Worm (Caenorhabditis elegans): ENCODE measurements around the gene T08H10.3.

Gene T08H10.3

DNA sequence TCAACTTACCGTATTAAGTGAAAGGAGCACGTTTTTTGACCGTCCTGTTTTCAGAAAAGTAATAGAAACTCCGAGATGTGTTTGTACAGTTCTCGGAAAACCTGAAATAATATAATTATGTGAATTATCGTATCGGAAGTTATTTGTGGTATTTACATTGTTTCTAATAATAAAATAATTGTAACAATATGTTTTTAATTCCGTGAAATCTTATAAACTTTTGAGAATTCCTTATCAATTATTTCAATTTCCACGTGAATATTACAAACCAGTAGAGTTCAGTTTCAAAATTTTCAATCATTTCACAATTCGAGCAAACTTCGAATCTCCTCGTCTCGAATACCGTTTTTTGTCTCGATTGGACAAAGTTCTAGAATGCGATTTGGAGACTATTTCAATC, at the start of gene T08H10.3:
TSS of gene T08H10.3 (plus strand) at position 301 of the 400 bp plus-strand sequence.
- TF ChIP-seq zip-4 (GFP tag; optimal IDR thresholded peaks at IDR 0.05) = no peak
- no peak for TF ChIP-seq efl-3 (GFP tag; optimal IDR thresholded peaks at IDR 0.05)
- no peak for TF ChIP-seq lsy-2 (tag; optimal IDR thresholded peaks at IDR 0.05)
- no peak for TF ChIP-seq lin-13 (GFP tag; optimal IDR thresholded peaks at IDR 0.05)
- TF ChIP-seq aha-1 (tag; optimal IDR thresholded peaks at IDR 0.05) = no peak
- TF ChIP-seq tlp-1 (tag; optimal IDR thresholded peaks at IDR 0.05) = no peak
- TF ChIP-seq fos-1 (tag; optimal IDR thresholded peaks at IDR 0.05) = no peak
- no peak for TF ChIP-seq zag-1 (tag; optimal IDR thresholded peaks at IDR 0.05)
- TF ChIP-seq C04F5.9 (tag; optimal IDR thresholded peaks at IDR 0.05) = no peak
- no peak for TF ChIP-seq nhr-90 (tag; optimal IDR thresholded peaks at IDR 0.05; ENCODE audit: poor library complexity)
- no peak for TF ChIP-seq elt-2 (tag; optimal IDR thresholded peaks at IDR 0.05)
- TF ChIP-seq ceh-8 (GFP tag; optimal IDR thresholded peaks at IDR 0.05) = no peak

DNA sequence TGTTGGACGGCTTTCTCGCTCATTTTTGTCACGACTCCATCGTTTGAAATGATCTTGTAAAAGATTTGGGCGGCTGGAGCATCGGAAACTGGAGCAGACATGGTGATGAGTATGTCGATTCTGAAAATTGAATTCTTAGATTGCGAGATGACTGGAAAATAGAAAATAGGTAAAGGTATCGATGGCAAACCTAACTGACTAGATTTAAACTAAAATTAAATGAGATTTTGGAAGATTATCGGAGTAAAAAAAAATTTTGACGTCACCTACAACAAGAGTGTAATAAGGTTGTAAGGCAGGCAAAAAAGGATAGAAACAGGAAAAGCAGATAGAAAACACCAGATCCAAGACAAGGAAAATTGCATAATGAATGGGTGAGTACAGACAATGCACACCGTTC, 49.7 kb upstream of the T08H10.3 start, which contains the start of gene skr-14:
TSS of gene skr-14 (minus strand) at position 101 of the 400 bp plus-strand sequence.
- TF ChIP-seq nhr-11 (tag; optimal IDR thresholded peaks at IDR 0.05) (no peak), C04F5.9 (tag; optimal IDR thresholded peaks at IDR 0.05) (no peak), dsc-1 (tag; optimal IDR thresholded peaks at IDR 0.05) (no peak), unc-130 (tag; optimal IDR thresholded peaks at IDR 0.05) (no peak), lir-3 (tag; optimal IDR thresholded peaks at IDR 0.05; ENCODE audit: poor library complexity) (no peak), lin-13 (GFP tag; optimal IDR thresholded peaks at IDR 0.05) (no peak), swsn-7 (tag; optimal IDR thresholded peaks at IDR 0.05) (no peak), tlp-1 (tag; optimal IDR thresholded peaks at IDR 0.05) (no peak), skn-1 (tag; optimal IDR thresholded peaks at IDR 0.05) (no peak), rnt-1 (tag; optimal IDR thresholded peaks at IDR 0.05) (no peak), xbp-1 (tag; optimal IDR thresholded peaks at IDR 0.05) (no peak), ceh-90 (tag; optimal IDR thresholded peaks at IDR 0.05) (no peak), nhr-85 (tag) (no peak), ceh-88 (GFP tag; IDR thresholded peaks at IDR 0.05) (no peak), isw-1 (GFP tag; IDR thresholded peaks at IDR 0.05) (no peak), fkh-10 (GFP tag; optimal IDR thresholded peaks at IDR 0.05) (no peak), lin-39 (tag; optimal IDR thresholded peaks at IDR 0.05) (no peak)

DNA sequence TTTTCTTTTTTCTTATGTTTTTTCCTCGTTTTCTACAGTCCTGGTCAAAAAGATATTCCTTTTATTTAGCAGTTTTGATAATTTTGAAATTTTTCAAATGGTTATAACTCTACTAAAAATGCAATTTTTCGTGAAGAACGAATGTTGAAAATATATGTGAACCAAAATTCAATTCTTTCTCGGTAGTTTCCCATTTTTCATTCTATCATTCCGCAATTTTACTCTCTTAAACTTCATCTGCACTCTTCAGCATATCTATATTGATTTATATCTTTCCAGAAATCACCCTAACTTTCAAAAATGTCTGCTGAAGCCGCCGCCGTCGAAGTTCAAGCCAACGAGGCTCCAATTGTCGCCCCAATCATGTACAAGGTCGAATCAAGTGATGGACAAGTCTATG, 49.0 kb upstream of the T08H10.3 start, which contains the start of gene skr-7:
TSS of gene skr-7 (plus strand) at position 301 of the 400 bp plus-strand sequence.
- TF ChIP-seq dsc-1 (tag; optimal IDR thresholded peaks at IDR 0.05) (no peak), aly-2 (tag; optimal IDR thresholded peaks at IDR 0.05) (no peak), ztf-4 (tag; optimal IDR thresholded peaks at IDR 0.05) (no peak), tlp-1 (tag; optimal IDR thresholded peaks at IDR 0.05) (no peak), hpl-2 (GFP tag; optimal IDR thresholded peaks at IDR 0.05) (no peak), nhr-28 (tag; optimal IDR thresholded peaks at IDR 0.05) (no peak), aha-1 (tag; optimal IDR thresholded peaks at IDR 0.05) (no peak), ceh-88 (GFP tag; IDR thresholded peaks at IDR 0.05) (no peak), egl-27 (tag; optimal IDR thresholded peaks at IDR 0.05) (no peak), efl-1 (optimal IDR thresholded peaks at IDR 0.05) (no peak), efl-1 (GFP tag; optimal IDR thresholded peaks at IDR 0.05 in 1 of 2) (no peak), nhr-12 (tag; optimal IDR thresholded peaks at IDR 0.05) (no peak), nhr-47 (tag; optimal IDR thresholded peaks at IDR 0.05) (no peak), lir-3 (tag; optimal IDR thresholded peaks at IDR 0.05; ENCODE audit: poor library complexity) (no peak), unc-62 (GFP tag; optimal IDR thresholded peaks at IDR 0.05) (no peak), unc-30 (tag; optimal IDR thresholded peaks at IDR 0.05) (no peak), isw-1 (GFP tag; IDR thresholded peaks at IDR 0.05) (no peak), nhr-85 (tag) (no peak), nhr-71 (tag; optimal IDR thresholded peaks at IDR 0.05) (no peak)

DNA sequence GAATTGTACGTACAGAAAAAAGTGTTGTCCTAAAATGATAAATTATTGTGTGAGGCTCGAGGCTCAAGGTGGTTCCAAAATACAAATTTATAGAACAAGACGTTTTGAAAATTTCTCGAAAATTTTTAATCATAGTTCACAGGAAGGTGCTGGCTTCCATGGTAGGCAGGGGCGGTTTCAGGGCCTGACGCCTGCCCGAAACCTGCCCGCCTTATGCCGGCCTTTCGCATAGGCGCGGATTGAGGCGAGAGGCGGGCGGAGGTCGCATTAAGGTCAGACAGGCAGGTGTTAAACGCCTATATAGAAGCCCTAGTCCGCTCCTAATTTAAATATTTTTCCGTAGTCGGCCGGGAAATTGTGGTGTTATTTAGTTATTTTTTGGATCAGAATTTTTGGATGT, 48.1 kb upstream of the T08H10.3 start:
- TF ChIP-seq vab-15 (tag; optimal IDR thresholded peaks at IDR 0.05) = no peak
- TF ChIP-seq pqm-1 (tag; optimal IDR thresholded peaks at IDR 0.05) = no peak
- TF ChIP-seq hlh-17 (GFP tag; optimal IDR thresholded peaks at IDR 0.05; ENCODE audit: borderline replicate concordance) = no peak
- TF ChIP-seq ets-5 (GFP tag; IDR thresholded peaks at IDR 0.05) = no peak
- TF ChIP-seq jun-1 (tag; optimal IDR thresholded peaks at IDR 0.05) = no peak
- TF ChIP-seq lin-15B (tag; optimal IDR thresholded peaks at IDR 0.05) = no peak
- TF ChIP-seq swsn-7 (tag; optimal IDR thresholded peaks at IDR 0.05) = no peak
- no peak for TF ChIP-seq hpl-2 (GFP tag; optimal IDR thresholded peaks at IDR 0.05)
- TF ChIP-seq nhr-77 (tag; optimal IDR thresholded peaks at IDR 0.05) = no peak
- no peak for TF ChIP-seq ceh-63 (GFP tag; optimal IDR thresholded peaks at IDR 0.05)
- TF ChIP-seq ztf-11 (tag; optimal IDR thresholded peaks at IDR 0.05) = no peak
- TF ChIP-seq sup-37 (GFP tag; optimal IDR thresholded peaks at IDR 0.05) = no peak
- no peak for TF ChIP-seq skn-1 (tag; optimal IDR thresholded peaks at IDR 0.05)
- TF ChIP-seq tbx-2 (tag; optimal IDR thresholded peaks at IDR 0.05) = no peak
- TF ChIP-seq mep-1 (tag; optimal IDR thresholded peaks at IDR 0.05) = no peak
